Fruit fly (Drosophila melanogaster): Measurements from ENCODE around the gene hzg.

Gene hzg

dm6 chr3L:16016911-16017310 lies 12.4 kb upstream of the hzg start (continued):
- TF ChIP-seq sima (GFP tag; optimal IDR thresholded peaks at IDR 0.05) (no peak), Fer2 (tag; optimal IDR thresholded peaks at IDR 0.05) (no peak), CG32772 (GFP tag; IDR thresholded peaks at IDR 0.05) (no peak), CG1792 (GFP tag; optimal IDR thresholded peaks at IDR 0.05) (no peak), fd102C (GFP tag; optimal IDR thresholded peaks at IDR 0.05) (no peak), CG9932 (GFP tag; IDR thresholded peaks at IDR 0.05) (no peak), CG33213 (GFP tag; optimal IDR thresholded peaks at IDR 0.05) (no peak), CG10147 (GFP tag; optimal IDR thresholded peaks at IDR 0.05) (no peak), vvl (GFP tag; IDR thresholded peaks at IDR 0.05) (no peak), scrt (GFP tag; optimal IDR thresholded peaks at IDR 0.05) (no peak), Hand (GFP tag; optimal IDR thresholded peaks at IDR 0.05) (no peak), CG30020 (tag; optimal IDR thresholded peaks at IDR 0.05) (no peak), prd (optimal IDR thresholded peaks at IDR 0.05) (no peak), prd (GFP tag; IDR thresholded peaks at IDR 0.05) (peak; percentile 29; the same call in 1 of the 3 replicates), CG3065 (GFP tag; optimal IDR thresholded peaks at IDR 0.05) (no peak), CG15479 (GFP tag; optimal IDR thresholded peaks at IDR 0.05) (no peak), BtbVII (GFP tag; optimal IDR thresholded peaks at IDR 0.05) (no peak), usp (GFP tag; optimal IDR thresholded peaks at IDR 0.05) (no peak), CG11247 (GFP tag; IDR thresholded peaks at IDR 0.05) (no peak), kah (GFP tag; optimal IDR thresholded peaks at IDR 0.05) (no peak), Aef1 (GFP tag; IDR thresholded peaks at IDR 0.05) (no peak), CG8281 (tag; optimal IDR thresholded peaks at IDR 0.05) (no peak), tgo (GFP tag; IDR thresholded peaks at IDR 0.05) (no peak), aop (GFP tag; IDR thresholded peaks at IDR 0.05) (no peak), D19A (tag; optimal IDR thresholded peaks at IDR 0.05) (peak; percentile 29), CG15269 (tag; optimal IDR thresholded peaks at IDR 0.05) (no peak), Optix (GFP tag; IDR thresholded peaks at IDR 0.05) (no peak), croc (GFP tag; conservative IDR thresholded peaks at IDR 0.05) (no peak), chn (GFP tag; optimal IDR thresholded peaks at IDR 0.05) (no peak), jing (GFP tag; optimal IDR thresholded peaks at IDR 0.05) (no peak), dysf (GFP tag; IDR thresholded peaks at IDR 0.05) (no peak), fru (optimal IDR thresholded peaks at IDR 0.05) (no peak), HHEX (GFP tag; optimal IDR thresholded peaks at IDR 0.05) (no peak), CG18619 (GFP tag; optimal IDR thresholded peaks at IDR 0.05) (no peak), zen2 (GFP tag; IDR thresholded peaks at IDR 0.05; ENCODE audit: partially characterized antibody) (no peak), CG9215 (GFP tag; IDR thresholded peaks at IDR 0.05) (no peak), CG4820 (GFP tag; optimal IDR thresholded peaks at IDR 0.05) (peak; percentile 40), HmgZ (tag; optimal IDR thresholded peaks at IDR 0.05) (no peak), CkIIα-i1 (GFP tag; IDR thresholded peaks at IDR 0.05) (no peak), CG6683 (GFP tag; optimal IDR thresholded peaks at IDR 0.05) (no peak), sug (tag; optimal IDR thresholded peaks at IDR 0.05) (no peak), sd (tag; optimal IDR thresholded peaks at IDR 0.05) (no peak), CG12219 (GFP tag; optimal IDR thresholded peaks at IDR 0.05) (no peak), CG10267 (tag; optimal IDR thresholded peaks at IDR 0.05) (peak; percentile 46), CG14050 (GFP tag; IDR thresholded peaks at IDR 0.05) (no peak), Sin3A (optimal IDR thresholded peaks at IDR 0.05) (no peak), CG34422 (GFP tag; IDR thresholded peaks at IDR 0.05) (no peak), CG16779 (GFP tag; IDR thresholded peaks at IDR 0.05) (no peak), NfI (GFP tag; optimal IDR thresholded peaks at IDR 0.05) (no peak), CG1529 (GFP tag; optimal IDR thresholded peaks at IDR 0.05) (no peak), Tbp (GFP tag; optimal IDR thresholded peaks at IDR 0.05) (no peak), ara (GFP tag; IDR thresholded peaks at IDR 0.05) (no peak), sqz (GFP tag; optimal IDR thresholded peaks at IDR 0.05) (no peak), gem (tag; optimal IDR thresholded peaks at IDR 0.05) (peak; percentile 16)
